Worm (Caenorhabditis elegans) whole organism, mixed stage, embryonic: Measurements from ENCODE around the gene rfs-1.

ENCODE experiments used
- ceh-83 ChIP-seq: fragments of 200-800 bp; sonication (Bioruptor generic); optimal IDR thresholded peaks from 2 replicates; lab custom pipeline; 2018; ENCODE audit warnings: mild to moderate bottlenecking, missing genetic modification characterization, missing compliant biosample characterization
- ces-1 ChIP-seq: fragments of 150-350 bp; optimal IDR thresholded peaks from 2 replicates; lab custom pipeline; 2014; ENCODE audit warnings: missing biosample characterization, missing genetic modification reagents, missing genetic modification characterization
- elt-3 ChIP-seq: fragments of 150-350 bp; optimal IDR thresholded peaks from 2 replicates; lab custom pipeline; 2014; ENCODE audit warnings: missing biosample characterization, missing genetic modification characterization
- lsy-2 ChIP-seq: fragments of 150-350 bp; optimal IDR thresholded peaks from 2 replicates; lab custom pipeline; 2014; ENCODE audit warnings: missing biosample characterization, missing genetic modification characterization
- mab-5 ChIP-seq: fragments of 150-350 bp; optimal IDR thresholded peaks from 2 replicates; lab custom pipeline; 2014; ENCODE audit warnings: missing biosample characterization, missing genetic modification characterization
- nhr-12 ChIP-seq: fragments of 150-350 bp; optimal IDR thresholded peaks from 2 replicates; lab custom pipeline; 2014; ENCODE audit warnings: missing biosample characterization, missing genetic modification characterization
- nhr-2 ChIP-seq: fragments of 150-350 bp; optimal IDR thresholded peaks from 2 replicates; lab custom pipeline; 2014; ENCODE audit warnings: missing biosample characterization, missing genetic modification characterization
- nhr-28 ChIP-seq: fragments of 150-350 bp; optimal IDR thresholded peaks from 2 replicates; lab custom pipeline; 2014; ENCODE audit warnings: missing biosample characterization, missing genetic modification characterization
- snpc-4 ChIP-seq: fragments of 150-350 bp; optimal IDR thresholded peaks from 2 replicates; lab custom pipeline; 2014; ENCODE audit warnings: missing biosample characterization, missing genetic modification characterization
- unc-62 ChIP-seq: fragments of 150-350 bp; optimal IDR thresholded peaks from 2 replicates; lab custom pipeline; 2014; ENCODE audit warnings: missing biosample characterization, missing genetic modification reagents, missing genetic modification characterization
- ztf-11 ChIP-seq: fragments of 150-350 bp; optimal IDR thresholded peaks from 2 replicates; lab custom pipeline; 2014; ENCODE audit warnings: missing biosample characterization, missing genetic modification characterization

- TF ChIP-seq ceh-83 (no peak), mab-5 (tag; lab: Kevin White, UChicago) (no peak), ces-1 (no peak), nhr-2 (tag; lab: Kevin White, UChicago) (no peak), ztf-11 (tag; lab: Kevin White, UChicago) (no peak), unc-62 (GFP tag; lab: Kevin White, UChicago) (no peak), nhr-28 (tag; lab: Kevin White, UChicago) (no peak), elt-3 (no peak), snpc-4 (no peak), nhr-12 (tag; lab: Kevin White, UChicago) (no peak), lsy-2 (tag; lab: Kevin White, UChicago) (no peak)
Observed at ce11 chrIII:8199060-8199459, 27.2 kb upstream of the rfs-1 start.
